Fruit fly (Drosophila melanogaster): ENCODE data around the gene Cpr65Ay.
A peak's percentile ranks its signal among the peaks of the same experiment; 100 is the strongest.

DNA sequence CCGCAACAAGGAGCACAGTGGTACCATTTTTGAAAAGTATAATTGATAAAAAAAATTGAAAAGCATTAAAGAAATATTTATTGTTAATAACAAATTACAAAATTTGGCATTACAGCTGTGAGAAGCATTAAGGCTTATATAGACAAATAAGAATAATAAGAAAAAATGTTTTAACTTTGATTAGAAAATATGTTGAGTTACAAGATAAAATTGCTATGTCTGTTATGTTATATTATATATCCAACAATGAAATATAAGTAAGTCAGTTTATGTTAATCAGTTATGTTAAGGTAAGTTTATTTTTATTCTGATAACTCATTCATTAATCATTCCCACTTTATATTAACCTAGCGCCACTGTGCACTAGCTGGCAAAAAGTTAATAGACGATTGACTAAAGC, 1.4 kb upstream of the Cpr65Ay start:
- no peak for TF ChIP-seq dm (GFP tag; optimal IDR thresholded peaks at IDR 0.05)
- TF ChIP-seq Bteb2 (GFP tag; optimal IDR thresholded peaks at IDR 0.05): no peak
- no peak for TF ChIP-seq CG7357 (GFP tag; IDR thresholded peaks at IDR 0.05)
- no peak for TF ChIP-seq Pdp1 (GFP tag; optimal IDR thresholded peaks at IDR 0.05)
- no peak for TF ChIP-seq CG6791 (GFP tag; IDR thresholded peaks at IDR 0.05; ENCODE audit: partially characterized antibody)
- peak; percentile 2 for TF ChIP-seq CG17359 (tag; optimal IDR thresholded peaks at IDR 0.05)
- TF ChIP-seq Deaf1 (tag; optimal IDR thresholded peaks at IDR 0.05): peak; percentile 1
